Worm (Caenorhabditis elegans) whole organism, L4/young adult: Measurements from ENCODE around the gene Y52E8A.2.

Experiments
- dao-5 ChIP-seq: sonication (generic microtip); optimal IDR thresholded peaks from 2 replicates; lab custom pipeline; 2016; ENCODE audit warnings: missing genotype, missing genetic modification characterization, moderate library complexity, missing compliant biosample characterization
- him-1 ChIP-seq: sonication (generic microtip); optimal IDR thresholded peaks from 2 replicates; lab custom pipeline; 2016; ENCODE audit warnings: missing genotype, missing genetic modification reagents, missing genetic modification characterization, missing compliant biosample characterization

DNA sequence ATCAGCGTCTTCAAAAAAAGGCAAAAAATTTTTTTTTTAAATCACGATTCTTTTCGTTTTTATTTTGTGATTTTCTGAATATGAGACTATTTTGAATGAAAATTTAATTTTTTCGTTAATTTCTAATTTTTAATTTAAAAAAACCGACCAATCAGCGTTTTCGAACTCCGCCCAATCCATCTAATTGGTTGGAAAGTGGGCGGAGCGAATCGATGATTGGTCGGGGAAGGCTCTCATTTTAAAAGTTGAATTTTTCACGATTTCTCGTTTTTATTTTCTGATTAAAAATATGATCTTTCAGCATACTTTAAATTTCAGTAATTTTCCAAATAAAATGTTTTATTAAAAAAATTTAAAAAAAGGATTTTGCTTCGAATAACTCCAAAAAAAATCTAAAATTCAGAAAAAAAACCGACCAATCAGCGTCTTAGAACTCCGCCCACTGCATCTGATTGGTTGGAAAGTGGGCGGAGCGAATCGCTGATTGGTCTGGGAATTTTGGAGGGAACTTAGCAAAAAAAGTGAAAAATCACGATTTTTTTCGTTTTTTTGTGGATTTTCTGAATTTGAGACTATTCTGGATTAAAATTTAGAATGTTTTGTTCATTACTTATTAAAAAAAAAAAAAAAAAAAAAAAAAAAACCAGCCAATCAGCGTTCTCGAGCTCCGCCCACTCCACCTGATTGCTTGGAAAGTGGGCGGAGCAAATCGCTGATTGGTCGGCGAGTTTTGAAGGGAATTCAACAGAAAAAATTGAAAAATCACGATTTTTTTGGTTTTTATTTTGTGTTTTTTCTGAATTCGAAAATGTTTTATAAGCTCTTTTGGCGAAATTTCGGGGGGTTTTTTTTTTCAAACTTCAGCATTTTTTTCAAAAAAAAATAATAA, 36.1 kb upstream of the Y52E8A.2 start:
- TF ChIP-seq him-1 (tag; lab: Kevin White, UChicago) (no peak), dao-5 (tag; lab: Kevin White, UChicago) (no peak)
